Fruit fly (Drosophila melanogaster) whole organism, embryonic: ENCODE measurements around the gene sing.

Experiments used
- CG15269 ChIP-seq: fragments of 200-800 bp; sonication (Bioruptor generic); optimal IDR thresholded peaks from 2 replicates; lab custom pipeline; 2018; ENCODE audit warnings: missing biosample characterization, mild to moderate bottlenecking, missing genetic modification characterization, moderate library complexity
- CG17186 ChIP-seq: fragments of 200-800 bp; sonication (Bioruptor generic); optimal IDR thresholded peaks from 3 replicates; lab custom pipeline; 2017; ENCODE audit warnings: missing biosample characterization, missing genetic modification reagents, missing genetic modification characterization
- CG3281 ChIP-seq: fragments of 200-800 bp; sonication (Bioruptor generic); optimal IDR thresholded peaks from 3 replicates; lab custom pipeline; 2017; ENCODE audit warnings: missing biosample characterization, mild to moderate bottlenecking, missing genetic modification characterization
- kay ChIP-seq: fragments of 200-800 bp; sonication (Bioruptor generic); optimal IDR thresholded peaks from 2 replicates; lab custom pipeline; 2016; ENCODE audit warnings: missing biosample characterization, missing genetic modification characterization
- lilli ChIP-seq: fragments of 200-800 bp; sonication (Bioruptor generic); optimal IDR thresholded peaks from 3 replicates; lab custom pipeline; 2016; ENCODE audit warnings: missing biosample characterization, missing genetic modification characterization

- TF ChIP-seq kay (GFP tag; lab: Kevin White, UChicago): no peak
- TF ChIP-seq CG17186 (GFP tag; lab: Kevin White, UChicago): no peak
- TF ChIP-seq CG3281 (GFP tag; lab: Kevin White, UChicago): no peak
- no peak for TF ChIP-seq lilli (GFP tag; lab: Kevin White, UChicago)
- TF ChIP-seq CG15269 (tag; lab: Kevin White, UChicago): no peak
These were observed 10.9 kb downstream of the sing start for dm6 chrX:16689966-16690365.
